Fruit fly (Drosophila melanogaster) whole organism, adult: Measurements from ENCODE around the gene tal-AA.

Experiments used
- CG11617 ChIP-seq: fragments of 200-800 bp; sonication (Bioruptor generic); optimal IDR thresholded peaks from 2 replicates; lab custom pipeline; 2017; ENCODE audit warnings: mild to moderate bottlenecking, missing biosample characterization, missing genetic modification reagents, missing genetic modification characterization
- CG14711 ChIP-seq: fragments of 200-800 bp; sonication (Bioruptor generic); optimal IDR thresholded peaks from 2 replicates; lab custom pipeline; 2018; ENCODE audit warnings: missing biosample characterization, mild to moderate bottlenecking, missing genetic modification characterization, moderate library complexity
- CG1620 ChIP-seq: fragments of 200-800 bp; sonication (Bioruptor generic); optimal IDR thresholded peaks from 2 replicates; lab custom pipeline; 2016; ENCODE audit warnings: missing biosample characterization, missing genetic modification characterization
- CG33017 ChIP-seq: fragments of 200-800 bp; sonication (Bioruptor generic); optimal IDR thresholded peaks from 2 replicates; lab custom pipeline; 2018; ENCODE audit warnings: missing biosample characterization, mild to moderate bottlenecking, missing genetic modification characterization, moderate library complexity
- CG5204 ChIP-seq: fragments of 200-800 bp; sonication (Bioruptor generic); optimal IDR thresholded peaks from 2 replicates; lab custom pipeline; 2016; ENCODE audit warnings: missing biosample characterization, missing genetic modification characterization
- CG7045 ChIP-seq: fragments of 200-800 bp; sonication (Bioruptor generic); optimal IDR thresholded peaks from 2 replicates; lab custom pipeline; 2017; ENCODE audit warnings: missing biosample characterization, mild to moderate bottlenecking, missing genetic modification characterization
- Clk ChIP-seq: fragments of 200-800 bp; sonication (Bioruptor generic); optimal IDR thresholded peaks from 2 replicates; lab custom pipeline; 2017; ENCODE audit warnings: missing biosample characterization, missing genetic modification characterization
- bab1 ChIP-seq: fragments of 200-800 bp; sonication (Bioruptor generic); optimal IDR thresholded peaks from 3 replicates; lab custom pipeline; 2019; ENCODE audit warnings: missing biosample characterization, mild to moderate bottlenecking, missing genetic modification characterization, moderate library complexity
- kay ChIP-seq: fragments of 200-800 bp; sonication (Bioruptor generic); peaks from one replicate; lab custom pipeline; 2016; ENCODE audit warnings: missing biosample characterization, missing genetic modification characterization, borderline replicate concordance
- ovo ChIP-seq: fragments of 200-800 bp; sonication (Bioruptor generic); optimal IDR thresholded peaks from 2 replicates; lab custom pipeline; 2016; ENCODE audit warnings: missing biosample characterization, missing genetic modification characterization
- pad ChIP-seq: fragments of 200-800 bp; sonication (Bioruptor generic); optimal IDR thresholded peaks from 3 replicates; lab custom pipeline; 2017; ENCODE audit warnings: missing biosample characterization, missing genetic modification characterization, mild to moderate bottlenecking, moderate library complexity, missing genetic modification reagents
- tj ChIP-seq: fragments of 200-800 bp; sonication (Bioruptor generic); optimal IDR thresholded peaks from 3 replicates; lab custom pipeline; 2017; ENCODE audit warnings: missing biosample characterization, mild to moderate bottlenecking, missing genetic modification characterization, moderate library complexity

DNA sequence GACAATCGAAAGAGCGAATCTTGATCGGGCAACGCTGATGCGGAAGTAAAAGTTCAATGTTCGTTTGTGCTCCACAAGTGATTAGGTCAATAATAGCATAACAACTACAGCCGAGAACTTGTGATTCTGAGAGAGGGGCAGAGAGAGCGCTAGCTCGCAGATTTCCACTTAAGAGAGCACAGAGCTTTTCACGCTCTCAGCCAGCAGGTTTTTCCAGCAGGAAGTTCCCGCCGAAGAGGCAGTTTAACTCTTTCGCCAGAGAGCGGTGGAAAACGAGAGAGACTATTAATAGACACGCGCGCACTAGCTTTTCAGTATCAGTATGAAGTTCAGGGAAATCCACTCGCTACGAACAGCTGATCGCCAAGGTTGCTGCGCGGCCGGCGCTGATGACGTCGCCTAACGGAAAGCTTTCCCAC lies 2.1 kb downstream of the tal-AA start:
- TF ChIP-seq CG11617 (GFP tag; lab: Kevin White, UChicago): no peak
- TF ChIP-seq ovo: no peak
- TF ChIP-seq Clk (GFP tag; lab: Kevin White, UChicago): no peak
- peak; percentile 41 for TF ChIP-seq kay (GFP tag; lab: Kevin White, UChicago)
- no peak for TF ChIP-seq bab1
- no peak for TF ChIP-seq CG14711 (tag; lab: Kevin White, UChicago)
- no peak for TF ChIP-seq tj (GFP tag; lab: Kevin White, UChicago)
- TF ChIP-seq CG33017 (tag; lab: Kevin White, UChicago): peak; percentile 1
- no peak for TF ChIP-seq CG7045 (GFP tag; lab: Kevin White, UChicago)
- no peak for TF ChIP-seq pad
- no peak for TF ChIP-seq CG5204
- TF ChIP-seq CG1620: no peak
